Fruit fly (Drosophila melanogaster) whole organism, wandering third instar larva: ENCODE data around the gene CrzR.

Source experiments
- Abd-B ChIP-seq: fragments of >200 bp; optimal IDR thresholded peaks from 2 replicates; lab custom pipeline; 2017; ENCODE audit warnings: missing biosample characterization, missing genetic modification characterization
- CG32264 ChIP-seq: fragments of 200-800 bp; sonication (Bioruptor generic); optimal IDR thresholded peaks from 2 replicates; lab custom pipeline; 2016; ENCODE audit warnings: missing biosample characterization, missing genetic modification characterization
- CG9705 ChIP-seq: fragments of 200-800 bp; sonication (Bioruptor generic); optimal IDR thresholded peaks from 2 replicates; lab custom pipeline; 2018; ENCODE audit warnings: missing biosample characterization, mild to moderate bottlenecking, missing genetic modification characterization
- CrebA ChIP-seq: fragments of 200-800 bp; sonication (Bioruptor generic); optimal IDR thresholded peaks from 2 replicates; lab custom pipeline; 2016; ENCODE audit warnings: missing biosample characterization, mild to moderate bottlenecking, missing genetic modification characterization, borderline replicate concordance
- Dfd ChIP-seq: fragments of >200 bp; optimal IDR thresholded peaks from 2 replicates; lab custom pipeline; 2017; ENCODE audit warnings: missing biosample characterization, missing genetic modification characterization
- Dif ChIP-seq: fragments of 200-275, 200-300 bp; sonication (Bioruptor generic); optimal IDR thresholded peaks from 2 replicates; lab custom pipeline; 2018; ENCODE audit warnings: missing biosample characterization, missing genetic modification characterization; ENCODE audit not compliant: partially characterized antibody
- GATAd ChIP-seq: sonication (Bioruptor generic); optimal IDR thresholded peaks from 2 replicates; lab custom pipeline; 2016; ENCODE audit warnings: missing biosample characterization, missing genetic modification characterization
- HLH106 ChIP-seq: fragments of 200-800 bp; optimal IDR thresholded peaks from 3 replicates; lab custom pipeline; 2019; ENCODE audit warnings: missing biosample characterization, mild to moderate bottlenecking, missing genetic modification characterization, moderate library complexity
- Hnf4 ChIP-seq: fragments of 200-800 bp; sonication (Bioruptor generic); optimal IDR thresholded peaks from 2 replicates; lab custom pipeline; 2016; ENCODE audit warnings: missing biosample characterization, mild to moderate bottlenecking, missing genetic modification characterization
- Hr78 ChIP-seq: fragments of >200 bp; optimal IDR thresholded peaks from 2 replicates; lab custom pipeline; 2017; ENCODE audit warnings: missing biosample characterization, missing genetic modification characterization
- Hr83 ChIP-seq: fragments of 200-300 bp; sonication (Bioruptor generic); optimal IDR thresholded peaks from 2 replicates; lab custom pipeline; 2016; ENCODE audit warnings: missing biosample characterization, mild to moderate bottlenecking, missing genetic modification characterization, moderate library complexity; ENCODE audit not compliant: poor library complexity, severe bottlenecking
- Mio ChIP-seq: sonication (Bioruptor generic); optimal IDR thresholded peaks from 2 replicates; lab custom pipeline; 2016; ENCODE audit warnings: missing biosample characterization, missing genetic modification characterization
- Myc ChIP-seq: fragments of >200 bp; optimal IDR thresholded peaks from 2 replicates; lab custom pipeline; 2017
- N ChIP-seq: fragments of >200 bp; optimal IDR thresholded peaks from 2 replicates; lab custom pipeline; 2018; ENCODE audit warnings: missing biosample characterization, missing external identifiers, missing genetic modification characterization
- OdsH ChIP-seq: fragments of 200-800 bp; sonication (Bioruptor generic); optimal IDR thresholded peaks from 2 replicates; lab custom pipeline; 2016; ENCODE audit warnings: missing biosample characterization, mild to moderate bottlenecking, missing genetic modification characterization
- Rel ChIP-seq, 2 experiments: fragments of 200-800 bp; sonication (Bioruptor generic) in 1 of 2; optimal IDR thresholded peaks; 2 replicates in 1 of 2; 3 replicates in 1 of 2; lab custom pipeline; 2016 to 2019; ENCODE audit warnings: mild to moderate bottlenecking in 2 of 2, missing biosample characterization in 2 of 2, missing genetic modification characterization in 2 of 2, moderate library complexity in 1 of 2
- Sp1 ChIP-seq: fragments of 200-800 bp; sonication (Bioruptor generic); optimal IDR thresholded peaks from 3 replicates; lab custom pipeline; 2019; ENCODE audit warnings: missing biosample characterization, mild to moderate bottlenecking, missing genetic modification characterization, moderate library complexity
- Vsx2 ChIP-seq: fragments of 200-300, 225-300 bp; sonication (Bioruptor generic); optimal IDR thresholded peaks from 2 replicates; lab custom pipeline; 2018; ENCODE audit warnings: missing biosample characterization, missing genetic modification characterization; ENCODE audit not compliant: partially characterized antibody
- br ChIP-seq: fragments of 200-800 bp; sonication (Bioruptor generic); optimal IDR thresholded peaks from 2 replicates; lab custom pipeline; 2016; ENCODE audit warnings: missing biosample characterization, missing genetic modification characterization
- brk ChIP-seq: fragments of 200-800 bp; sonication (Bioruptor generic); optimal IDR thresholded peaks from 2 replicates; lab custom pipeline; 2016; ENCODE audit warnings: missing biosample characterization, mild to moderate bottlenecking, missing genetic modification characterization
- dl ChIP-seq, 2 experiments: fragments of 175-275, 200-275 bp in 1 of 2; fragments of 200-275 bp in 1 of 2; sonication (Bioruptor generic); optimal IDR thresholded peaks; lab custom pipeline; 2018; ENCODE audit warnings: mild to moderate bottlenecking in 2 of 2, missing biosample characterization in 2 of 2, missing genetic modification characterization in 2 of 2, moderate library complexity in 2 of 2; ENCODE audit not compliant: partially characterized antibody in 2 of 2, insufficient read depth in 1 of 2
- dmrt93B ChIP-seq: fragments of 200-800 bp; sonication (Bioruptor generic); optimal IDR thresholded peaks from 2 replicates; lab custom pipeline; 2018; ENCODE audit warnings: missing biosample characterization, mild to moderate bottlenecking, missing genetic modification characterization
- dsf ChIP-seq: sonication (Bioruptor generic); optimal IDR thresholded peaks from 2 replicates; lab custom pipeline; 2016; ENCODE audit warnings: missing biosample characterization, missing genetic modification characterization, borderline replicate concordance
- ey ChIP-seq: fragments of 200-800 bp; sonication (Bioruptor generic); optimal IDR thresholded peaks from 2 replicates; lab custom pipeline; 2016; ENCODE audit warnings: missing biosample characterization, missing genetic modification characterization
- foxo ChIP-seq, 2 experiments: fragments of 200-800 bp; sonication (Bioruptor generic); optimal IDR thresholded peaks; 2 replicates in 1 of 2; 3 replicates in 1 of 2; lab custom pipeline; 2016 to 2017; ENCODE audit warnings: missing biosample characterization in 2 of 2, missing genetic modification characterization in 2 of 2
- fru ChIP-seq: fragments of 200-800 bp; sonication (Bioruptor generic); optimal IDR thresholded peaks from 3 replicates; lab custom pipeline; 2016; ENCODE audit warnings: missing biosample characterization, mild to moderate bottlenecking, missing genetic modification characterization
- h ChIP-seq: fragments of 200-800 bp; sonication (Bioruptor generic); optimal IDR thresholded peaks from 3 replicates; lab custom pipeline; 2016; ENCODE audit warnings: missing biosample characterization, mild to moderate bottlenecking, missing genetic modification characterization
- jim ChIP-seq: fragments of 175-275, 200-325 bp; sonication (Bioruptor generic); optimal IDR thresholded peaks from 2 replicates; lab custom pipeline; 2016; ENCODE audit warnings: missing biosample characterization, mild to moderate bottlenecking, missing genetic modification characterization
- lola ChIP-seq: fragments of >200 bp; optimal IDR thresholded peaks from 2 replicates; lab custom pipeline; 2017; ENCODE audit warnings: missing biosample characterization, missing genetic modification characterization
- pan ChIP-seq: fragments of >200 bp; optimal IDR thresholded peaks from 2 replicates; lab custom pipeline; 2017
- psq ChIP-seq: fragments of 200-800 bp; sonication (Bioruptor generic); optimal IDR thresholded peaks from 3 replicates; lab custom pipeline; 2017; ENCODE audit warnings: missing biosample characterization, mild to moderate bottlenecking, missing genetic modification characterization, moderate library complexity
- rgr ChIP-seq: fragments of 200-800 bp; sonication (Bioruptor generic); optimal IDR thresholded peaks from 3 replicates; lab custom pipeline; 2016; ENCODE audit warnings: missing biosample characterization, mild to moderate bottlenecking, missing genetic modification characterization
- sage ChIP-seq: fragments of 200-800 bp; sonication (Bioruptor generic); optimal IDR thresholded peaks from 2 replicates; lab custom pipeline; 2016; ENCODE audit warnings: missing biosample characterization, mild to moderate bottlenecking, missing genetic modification characterization
- sv ChIP-seq: fragments of 200-800 bp; sonication (Bioruptor generic); optimal IDR thresholded peaks from 3 replicates; lab custom pipeline; 2016; ENCODE audit warnings: missing biosample characterization, missing genetic modification characterization
- tai ChIP-seq: sonication (Bioruptor generic); optimal IDR thresholded peaks from 2 replicates; lab custom pipeline; 2016; ENCODE audit warnings: missing biosample characterization, missing genetic modification characterization
- usp ChIP-seq: fragments of >200 bp; optimal IDR thresholded peaks from 2 replicates; lab custom pipeline; 2017; ENCODE audit warnings: missing biosample characterization, missing genetic modification characterization
- woc ChIP-seq: sonication (Bioruptor generic); optimal IDR thresholded peaks from 2 replicates; lab custom pipeline; 2016; ENCODE audit warnings: missing biosample characterization, mild to moderate bottlenecking, missing genetic modification characterization

CrzR gene

DNA sequence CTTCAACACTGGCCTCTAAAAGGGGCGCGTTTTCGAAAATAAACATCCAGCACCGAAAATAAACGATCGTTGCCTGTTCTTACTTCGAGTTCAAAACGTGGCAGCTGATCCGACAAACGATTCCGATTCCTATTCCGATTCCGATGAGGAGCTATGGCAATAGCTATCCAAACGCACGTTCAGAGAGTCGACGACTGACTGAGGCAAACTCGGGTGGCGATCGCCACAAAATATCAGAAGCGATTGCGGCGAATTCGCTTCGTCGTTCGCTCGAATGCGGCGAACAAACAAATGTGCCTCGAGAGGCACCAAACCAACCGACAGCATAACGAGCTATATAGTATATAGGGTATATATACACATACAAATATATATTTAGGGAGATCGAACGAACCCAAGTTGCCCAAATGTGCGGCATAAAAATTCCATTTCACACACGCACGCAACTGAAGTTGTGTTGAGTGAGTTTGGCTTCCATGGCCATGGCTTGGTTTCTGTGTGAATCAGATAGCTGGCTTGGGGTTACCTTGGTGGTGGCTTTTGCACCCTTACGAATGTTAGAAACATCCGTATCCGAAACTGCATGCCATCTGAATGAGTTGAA lies 40.0 kb upstream of the CrzR start, which contains the start of gene Ncc69:
Ncc69 (minus strand) TSS at position 205 of the 604 bp plus-strand sequence.
- TF ChIP-seq foxo (GFP tag; optimal IDR thresholded peaks at IDR 0.05; lab: Kevin White, UChicago) (no peak), sage (peak; percentile 73), Rel (GFP tag; optimal IDR thresholded peaks at IDR 0.05; lab: Kevin White, UChicago) (peak; percentile 6), Rel (tag; optimal IDR thresholded peaks at IDR 0.05; lab: Kevin White, UChicago) (peak; percentile 42), brk (GFP tag; lab: Kevin White, UChicago) (peak; percentile 21), Hnf4 (GFP tag; lab: Kevin White, UChicago) (peak; percentile 43), CrebA (GFP tag; lab: Kevin White, UChicago) (peak; percentile 30), Dif (GFP tag; lab: Kevin White, UChicago) (peak; percentile 56), rgr (GFP tag; lab: Kevin White, UChicago) (peak; percentile 12), Myc (lab: Kevin White, UChicago) (no peak), sv (no peak), Hr83 (peak; percentile 50), psq (peak; percentile 3), Sp1 (GFP tag; lab: Kevin White, UChicago) (peak; percentile 22)

DNA sequence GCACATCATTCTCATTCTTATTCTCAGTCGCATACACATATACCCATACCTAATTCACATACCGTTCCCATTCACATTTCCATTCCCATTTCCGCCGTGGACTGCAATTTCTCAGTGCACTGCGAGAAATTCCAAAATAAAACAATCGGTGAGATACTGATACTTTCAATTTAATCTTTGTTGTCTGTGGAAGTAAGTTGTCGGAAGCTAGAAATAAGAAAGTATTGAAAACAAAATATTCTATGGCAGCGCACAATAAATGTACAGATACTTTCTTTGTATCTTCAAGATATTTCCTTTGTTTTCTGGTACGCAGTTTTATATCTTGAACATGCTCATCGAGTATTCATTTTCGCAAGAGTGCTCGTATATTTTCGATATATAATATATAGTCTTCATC lies 36.6 kb upstream of the CrzR start:
- TF ChIP-seq woc = peak; percentile 9
- TF ChIP-seq Vsx2 (GFP tag; lab: Kevin White, UChicago) = no peak
- no peak for TF ChIP-seq lola (GFP tag; lab: Kevin White, UChicago)
- TF ChIP-seq ey (GFP tag; lab: Kevin White, UChicago) = no peak
- no peak for TF ChIP-seq psq
- TF ChIP-seq Rel (GFP tag; optimal IDR thresholded peaks at IDR 0.05; lab: Kevin White, UChicago) = no peak
- no peak for TF ChIP-seq Rel (tag; optimal IDR thresholded peaks at IDR 0.05; lab: Kevin White, UChicago)
- no peak for TF ChIP-seq usp (GFP tag; lab: Kevin White, UChicago)
- no peak for TF ChIP-seq Myc (lab: Kevin White, UChicago)
- no peak for TF ChIP-seq Dfd (GFP tag; lab: Kevin White, UChicago)
- no peak for TF ChIP-seq GATAd
- TF ChIP-seq br (GFP tag; lab: Kevin White, UChicago) = no peak
- TF ChIP-seq sv = no peak
- no peak for TF ChIP-seq CrebA (GFP tag; lab: Kevin White, UChicago)
- no peak for TF ChIP-seq Hnf4 (GFP tag; lab: Kevin White, UChicago)
- TF ChIP-seq Sp1 (GFP tag; lab: Kevin White, UChicago) = no peak
- no peak for TF ChIP-seq Dif (GFP tag; lab: Kevin White, UChicago)
- peak; percentile 5 for TF ChIP-seq h (GFP tag; lab: Kevin White, UChicago)
- TF ChIP-seq Hr83 = no peak
- no peak for TF ChIP-seq dmrt93B
- no peak for TF ChIP-seq dsf (GFP tag; lab: Kevin White, UChicago)
- TF ChIP-seq Hr78 (GFP tag; lab: Kevin White, UChicago) = no peak
- TF ChIP-seq foxo (GFP tag; optimal IDR thresholded peaks at IDR 0.05; lab: Kevin White, UChicago) = peak in 1 of 2 experiments; percentile 24
- TF ChIP-seq jim = no peak
- no peak for TF ChIP-seq dl (GFP tag; optimal IDR thresholded peaks at IDR 0.05; lab: Kevin White, UChicago; ENCODE audit: insufficient read depth in 1 of 2, partially characterized antibody in 2 of 2)
- TF ChIP-seq Abd-B (GFP tag; lab: Kevin White, UChicago) = no peak
- TF ChIP-seq N (GFP tag; lab: Kevin White, UChicago) = no peak
- TF ChIP-seq HLH106 (tag; lab: Kevin White, UChicago) = no peak
- TF ChIP-seq fru (GFP tag; lab: Kevin White, UChicago) = peak; percentile 19
- TF ChIP-seq CG9705 (GFP tag; lab: Kevin White, UChicago) = no peak
- TF ChIP-seq tai (GFP tag; lab: Kevin White, UChicago) = no peak
- TF ChIP-seq Mio (GFP tag; lab: Kevin White, UChicago) = no peak
- TF ChIP-seq pan (lab: Kevin White, UChicago) = no peak
- no peak for TF ChIP-seq CG32264

DNA sequence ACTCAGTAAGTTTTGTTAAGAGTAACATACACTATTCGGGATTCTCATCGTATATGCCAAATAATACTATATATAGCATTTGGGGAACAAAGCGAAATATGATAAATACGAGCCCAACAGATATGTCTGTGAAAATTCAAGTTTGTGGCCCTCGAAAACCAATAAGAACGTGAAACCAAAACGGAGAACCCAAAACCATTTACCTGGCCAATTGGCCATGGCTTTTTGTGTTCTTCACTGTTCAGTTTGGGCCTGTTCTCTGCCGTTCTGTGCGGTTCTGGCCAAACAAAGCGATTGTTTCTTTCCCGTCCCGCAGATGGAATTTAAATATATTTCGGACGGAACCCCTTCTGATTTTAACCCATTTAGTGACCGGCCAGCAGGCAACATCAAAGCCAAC lies 35.7 kb upstream of the CrzR start:
- TF ChIP-seq dsf (GFP tag; lab: Kevin White, UChicago) (no peak), brk (GFP tag; lab: Kevin White, UChicago) (peak; percentile 22), CrebA (GFP tag; lab: Kevin White, UChicago) (peak; percentile 22), N (GFP tag; lab: Kevin White, UChicago) (no peak), sv (no peak), pan (lab: Kevin White, UChicago) (no peak), woc (no peak), br (GFP tag; lab: Kevin White, UChicago) (no peak), Mio (GFP tag; lab: Kevin White, UChicago) (no peak), dmrt93B (no peak), h (GFP tag; lab: Kevin White, UChicago) (no peak), jim (no peak), Hr83 (no peak), rgr (GFP tag; lab: Kevin White, UChicago) (no peak), tai (GFP tag; lab: Kevin White, UChicago) (no peak), psq (peak; percentile 84), Abd-B (GFP tag; lab: Kevin White, UChicago) (no peak), foxo (GFP tag; optimal IDR thresholded peaks at IDR 0.05; lab: Kevin White, UChicago) (no peak), OdsH (GFP tag; lab: Kevin White, UChicago) (no peak), Hr78 (GFP tag; lab: Kevin White, UChicago) (no peak), fru (GFP tag; lab: Kevin White, UChicago) (no peak), CG32264 (no peak), Hnf4 (GFP tag; lab: Kevin White, UChicago) (no peak), Dif (GFP tag; lab: Kevin White, UChicago) (no peak), usp (GFP tag; lab: Kevin White, UChicago) (no peak), dl (GFP tag; optimal IDR thresholded peaks at IDR 0.05; lab: Kevin White, UChicago; ENCODE audit: insufficient read depth in 1 of 2, partially characterized antibody in 2 of 2) (peak in 1 of 2 experiments; percentile 10), sage (no peak), lola (GFP tag; lab: Kevin White, UChicago) (no peak), Myc (lab: Kevin White, UChicago) (no peak), Dfd (GFP tag; lab: Kevin White, UChicago) (no peak), ey (GFP tag; lab: Kevin White, UChicago) (no peak), HLH106 (tag; lab: Kevin White, UChicago) (no peak), GATAd (no peak)
